Fruit fly (Drosophila melanogaster) whole organism, wandering third instar larva: ENCODE data around the gene Lrr47.
A peak's percentile ranks its signal among the peaks of the same experiment; 100 is the strongest.

Experiments used
- CG32264 ChIP-seq: fragments of 200-800 bp; sonication (Bioruptor generic); optimal IDR thresholded peaks from 2 replicates; lab custom pipeline; 2016; ENCODE audit warnings: missing biosample characterization, missing genetic modification characterization
- CG9705 ChIP-seq: fragments of 200-800 bp; sonication (Bioruptor generic); optimal IDR thresholded peaks from 2 replicates; lab custom pipeline; 2018; ENCODE audit warnings: missing biosample characterization, mild to moderate bottlenecking, missing genetic modification characterization
- CrebA ChIP-seq: fragments of 200-800 bp; sonication (Bioruptor generic); optimal IDR thresholded peaks from 2 replicates; lab custom pipeline; 2016; ENCODE audit warnings: missing biosample characterization, mild to moderate bottlenecking, missing genetic modification characterization, borderline replicate concordance
- Rel ChIP-seq, 2 experiments: fragments of 200-800 bp; sonication (Bioruptor generic) in 1 of 2; optimal IDR thresholded peaks; 2 replicates in 1 of 2; 3 replicates in 1 of 2; lab custom pipeline; 2016 to 2019; ENCODE audit warnings: mild to moderate bottlenecking in 2 of 2, missing biosample characterization in 2 of 2, missing genetic modification characterization in 2 of 2, moderate library complexity in 1 of 2
- brk ChIP-seq: fragments of 200-800 bp; sonication (Bioruptor generic); optimal IDR thresholded peaks from 2 replicates; lab custom pipeline; 2016; ENCODE audit warnings: missing biosample characterization, mild to moderate bottlenecking, missing genetic modification characterization
- h ChIP-seq: fragments of 200-800 bp; sonication (Bioruptor generic); optimal IDR thresholded peaks from 3 replicates; lab custom pipeline; 2016; ENCODE audit warnings: missing biosample characterization, mild to moderate bottlenecking, missing genetic modification characterization
- jim ChIP-seq: fragments of 175-275, 200-325 bp; sonication (Bioruptor generic); optimal IDR thresholded peaks from 2 replicates; lab custom pipeline; 2016; ENCODE audit warnings: missing biosample characterization, mild to moderate bottlenecking, missing genetic modification characterization
- lola ChIP-seq: fragments of >200 bp; optimal IDR thresholded peaks from 2 replicates; lab custom pipeline; 2017; ENCODE audit warnings: missing biosample characterization, missing genetic modification characterization
- rgr ChIP-seq: fragments of 200-800 bp; sonication (Bioruptor generic); optimal IDR thresholded peaks from 3 replicates; lab custom pipeline; 2016; ENCODE audit warnings: missing biosample characterization, mild to moderate bottlenecking, missing genetic modification characterization
- sage ChIP-seq: fragments of 200-800 bp; sonication (Bioruptor generic); optimal IDR thresholded peaks from 2 replicates; lab custom pipeline; 2016; ENCODE audit warnings: missing biosample characterization, mild to moderate bottlenecking, missing genetic modification characterization

DNA sequence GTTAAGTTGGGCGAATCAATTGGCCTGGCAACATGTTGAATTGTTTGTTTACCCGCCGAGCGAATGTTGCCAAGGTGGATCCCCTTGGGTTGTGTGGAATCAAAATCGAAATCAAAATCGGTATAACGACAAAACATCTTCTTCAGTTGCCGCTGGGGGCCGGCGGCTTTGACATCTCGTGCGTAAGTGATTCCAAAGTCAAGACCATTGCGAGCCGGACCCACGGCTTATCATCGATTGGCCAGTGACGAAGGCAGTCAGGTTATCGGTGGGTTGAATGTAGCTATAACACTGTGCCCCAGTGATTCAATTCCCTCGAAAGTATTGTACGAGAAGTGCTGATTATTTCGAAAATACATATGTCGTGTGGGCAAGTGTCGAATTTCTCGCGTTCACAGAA lies 11.8 kb downstream of the Lrr47 start:
- no peak for TF ChIP-seq rgr (GFP tag; lab: Kevin White, UChicago)
- TF ChIP-seq CG32264 (GFP tag; lab: Kevin White, UChicago), result no peak
- TF ChIP-seq sage (GFP tag; lab: Kevin White, UChicago), result no peak
- no peak for TF ChIP-seq Rel (GFP tag; optimal IDR thresholded peaks at IDR 0.05; lab: Kevin White, UChicago)
- TF ChIP-seq Rel (tag; optimal IDR thresholded peaks at IDR 0.05; lab: Kevin White, UChicago), result peak; percentile 90
- TF ChIP-seq jim, result no peak
- no peak for TF ChIP-seq CG9705 (GFP tag; lab: Kevin White, UChicago)
- TF ChIP-seq CrebA (GFP tag; lab: Kevin White, UChicago), result peak; percentile 1
- TF ChIP-seq brk, result no peak
- TF ChIP-seq lola (GFP tag; lab: Kevin White, UChicago), result no peak
- TF ChIP-seq h (GFP tag; lab: Kevin White, UChicago), result no peak
